Worm (Caenorhabditis elegans) whole organism, L1 larva: Measurements from ENCODE around the gene mfsd-12.

Experiments
- dpl-1 ChIP-seq, 3 experiments: fragments of 150-350 bp in 2 of 3; sonication (generic microtip) in 1 of 3; optimal IDR thresholded peaks; 2 replicates each; lab custom pipeline; 2014 to 2017; ENCODE audit warnings: missing biosample characterization in 3 of 3, missing genetic modification characterization in 3 of 3, missing genetic modification reagents in 3 of 3
- egl-27 ChIP-seq, 2 experiments: fragments of 150-350 bp in 1 of 2; sonication (generic microtip); optimal IDR thresholded peaks; 3 replicates each; lab custom pipeline; 2017 to 2018; ENCODE audit warnings: missing biosample characterization in 2 of 2, missing genetic modification characterization in 2 of 2, missing genetic modification reagents in 2 of 2

DNA sequence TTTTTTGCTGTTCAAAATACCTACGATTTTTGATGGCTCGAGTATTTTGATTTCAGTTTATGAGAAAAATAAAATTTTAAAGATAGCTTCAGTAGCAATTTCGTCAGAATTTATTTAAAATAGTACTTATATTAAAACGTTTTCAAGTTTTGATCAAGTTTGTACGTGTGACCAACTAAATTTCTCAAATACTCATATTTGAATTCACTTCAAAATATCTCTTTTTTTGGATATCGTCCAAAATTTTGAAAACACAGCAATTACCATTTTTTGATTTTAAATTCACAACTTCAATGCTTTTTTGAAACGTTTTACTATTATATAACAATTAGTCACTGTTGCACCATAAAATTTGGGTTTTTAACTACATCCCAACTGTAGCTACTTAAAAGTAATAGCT lies 41.0 kb upstream of the mfsd-12 start:
- TF ChIP-seq dpl-1 (GFP tag; optimal IDR thresholded peaks at IDR 0.05; lab: Kevin White, UChicago) = no peak
- TF ChIP-seq egl-27 (tag; optimal IDR thresholded peaks at IDR 0.05; lab: Kevin White, UChicago) = no peak
